Worm (Caenorhabditis elegans) whole organism, late embryonic: ENCODE measurements around the gene Y82E9BL.1.

Source experiments
- ceh-6 ChIP-seq: fragments of 200-800 bp; sonication (Bioruptor generic); optimal IDR thresholded peaks from 2 replicates; lab custom pipeline; 2018; ENCODE audit warnings: mild to moderate bottlenecking, missing genetic modification characterization, missing compliant biosample characterization
- lim-6 ChIP-seq: sonication (generic microtip); optimal IDR thresholded peaks from 2 replicates; lab custom pipeline; 2016; ENCODE audit warnings: missing genetic modification characterization, missing compliant biosample characterization
- pha-4 ChIP-seq: fragments of 150-350 bp; optimal IDR thresholded peaks from 2 replicates; lab custom pipeline; 2018; ENCODE audit warnings: missing biosample characterization, missing genetic modification reagents, missing genetic modification characterization
- unc-55 ChIP-seq: sonication (generic microtip); optimal IDR thresholded peaks from 2 replicates; lab custom pipeline; 2017; ENCODE audit warnings: missing biosample characterization, missing genetic modification reagents, missing genetic modification characterization
- unc-86 ChIP-seq: sonication (generic microtip); optimal IDR thresholded peaks from 2 replicates; lab custom pipeline; 2016; ENCODE audit warnings: missing genetic modification characterization, missing compliant biosample characterization

- TF ChIP-seq unc-86 (tag; lab: Kevin White, UChicago) (no peak), unc-55 (GFP tag; lab: Kevin White, UChicago) (no peak), pha-4 (tag; lab: Kevin White, UChicago) (no peak), lim-6 (no peak), ceh-6 (no peak)
Measured at ce11 chrIII:1321561-1321960, 33.7 kb downstream of the Y82E9BL.1 start, which contains the start of gene fbxa-15.
